Fruit fly (Drosophila melanogaster): Measurements from ENCODE around the gene CG13284.

The CG13284 gene

DNA sequence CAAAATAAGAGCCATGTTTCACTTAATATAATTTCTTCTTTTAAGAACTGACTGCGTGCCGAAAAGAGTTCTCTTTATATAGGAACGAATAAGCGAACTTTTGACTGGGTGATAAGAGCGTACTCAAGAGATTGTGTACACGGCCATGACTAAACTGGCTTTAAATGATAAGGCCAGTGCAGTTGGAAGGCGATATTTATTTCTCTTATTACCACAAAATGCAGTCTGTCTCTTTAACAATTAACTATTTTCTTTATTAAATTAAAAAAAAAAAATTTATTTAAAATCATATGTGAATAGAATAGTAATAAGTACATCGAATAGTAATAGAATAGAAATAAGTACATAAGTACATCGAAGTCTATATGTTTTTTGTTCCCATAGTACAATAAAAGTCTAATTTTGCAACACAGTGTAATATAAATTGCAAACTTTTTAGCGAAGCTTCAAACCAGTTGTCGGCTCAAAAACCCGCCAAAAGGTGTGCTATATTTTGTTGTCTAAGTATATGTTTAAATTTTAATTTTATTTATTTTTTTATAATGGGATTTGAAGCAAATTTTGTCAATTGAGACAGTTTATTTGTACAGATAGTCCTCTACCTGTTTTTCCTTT is 3.9 kb upstream of the CG13284 start, which contains the start of gene CG31810:
Gene CG31810, minus strand, starts transcription at position 51 of the 615 bp plus-strand sequence.
- TF ChIP-seq CG15336 (GFP tag; IDR thresholded peaks at IDR 0.05), result 0 out of 2 replicates have a peak, but pooled peaks have one; percentile 20
- peak; percentile 36 for TF ChIP-seq Eip78C (GFP tag)
- no peak for TF ChIP-seq ss (GFP tag; optimal IDR thresholded peaks at IDR 0.05)

DNA sequence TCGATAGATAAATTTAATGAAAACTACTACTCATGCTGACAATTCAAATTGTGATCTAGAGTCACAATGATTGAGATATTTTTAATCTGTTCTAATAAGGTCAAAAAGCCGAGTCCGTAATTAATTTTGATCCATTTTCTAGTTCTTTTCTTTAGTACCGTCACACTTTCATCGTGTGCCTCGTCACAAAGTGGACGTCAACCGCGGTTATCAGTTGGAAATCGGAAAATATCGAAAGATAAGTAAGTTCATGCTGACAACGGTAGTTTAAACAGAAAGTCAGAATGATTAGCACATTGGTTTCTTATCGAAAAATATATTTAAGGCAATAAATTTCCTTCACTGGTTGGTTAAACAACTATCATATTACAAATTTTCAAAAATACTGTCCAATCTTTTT is 1.9 kb upstream of the CG13284 start:
- TF ChIP-seq CG6276 (GFP tag; optimal IDR thresholded peaks at IDR 0.05) (no peak), Sox15 (GFP tag; optimal IDR thresholded peaks at IDR 0.05) (no peak), Ets21C (GFP tag; optimal IDR thresholded peaks at IDR 0.05) (no peak), CG34406 (GFP tag; optimal IDR thresholded peaks at IDR 0.05) (no peak), Met (GFP tag; optimal IDR thresholded peaks at IDR 0.05) (no peak), vri (GFP tag; optimal IDR thresholded peaks at IDR 0.05) (no peak), Hr4 (GFP tag; optimal IDR thresholded peaks at IDR 0.05) (no peak)

DNA sequence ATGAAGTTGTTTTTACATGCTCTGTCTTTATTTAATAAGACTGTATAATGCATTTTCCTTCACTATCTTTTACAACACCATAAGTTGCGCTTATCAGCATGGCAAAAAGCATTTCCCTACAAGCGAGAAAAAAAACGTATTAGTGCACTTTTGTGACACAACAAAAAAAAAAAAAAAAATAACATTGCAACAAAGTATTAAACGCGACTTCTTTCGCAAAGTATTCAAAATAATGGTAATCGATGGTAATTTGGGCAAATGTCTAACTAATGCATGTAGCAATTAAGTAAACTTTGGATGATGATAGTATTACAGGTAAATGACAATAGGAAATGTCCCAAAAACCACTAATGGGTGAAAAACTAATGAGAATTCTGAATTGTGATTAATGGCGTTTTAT is 568 bp downstream of the CG13284 start:
- TF ChIP-seq dsx (GFP tag; optimal IDR thresholded peaks at IDR 0.05; ENCODE audit: poor library complexity, severe bottlenecking) (peak; percentile 67), cyc (GFP tag; optimal IDR thresholded peaks at IDR 0.05) (no peak), Smox (GFP tag; optimal IDR thresholded peaks at IDR 0.05) (no peak), eg (GFP tag; IDR thresholded peaks at IDR 0.05) (no peak)

DNA sequence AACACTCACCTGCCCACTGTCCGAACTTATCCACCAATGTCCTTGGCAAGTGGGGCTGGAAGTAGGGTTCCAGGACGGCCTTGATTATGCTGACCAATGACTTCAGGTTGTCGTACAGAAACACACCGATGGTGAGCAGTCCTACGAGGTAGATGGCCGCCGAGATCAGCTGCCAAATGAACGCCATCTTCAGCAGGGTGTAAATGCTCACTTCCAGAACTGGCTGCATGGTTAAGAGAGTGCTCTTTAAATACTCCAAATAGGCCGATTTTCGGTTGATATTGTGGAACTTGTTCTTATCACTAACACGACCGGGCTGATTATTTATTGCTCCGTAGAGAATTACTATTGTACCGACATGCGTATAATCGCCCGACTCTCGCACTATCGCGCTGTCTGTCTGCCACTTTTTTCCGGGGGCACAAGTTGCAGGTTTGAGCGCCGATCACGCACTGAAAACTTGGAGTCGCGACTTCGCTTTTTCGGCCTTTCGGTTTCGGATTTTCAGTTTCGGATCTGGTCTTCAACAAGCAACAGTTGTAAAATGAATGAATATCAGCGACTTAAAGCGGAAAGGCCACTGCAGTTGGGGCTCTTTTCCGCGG is 1.7 kb downstream of the CG13284 start:
- TF ChIP-seq Smox (GFP tag; optimal IDR thresholded peaks at IDR 0.05), result no peak
- TF ChIP-seq Gug (GFP tag; IDR thresholded peaks at IDR 0.05), result no peak
- peak in 1 of 2 experiments; percentile 15 for TF ChIP-seq ss (GFP tag; optimal IDR thresholded peaks at IDR 0.05)
- peak; percentile 24; the same call in 1 of the 2 replicates for TF ChIP-seq CG15336 (GFP tag; IDR thresholded peaks at IDR 0.05)
- TF ChIP-seq Ets96B (tag; optimal IDR thresholded peaks at IDR 0.05), result no peak
- no peak for TF ChIP-seq fkh (GFP tag; optimal IDR thresholded peaks at IDR 0.05)
- no peak for TF ChIP-seq fd85E (GFP tag; optimal IDR thresholded peaks at IDR 0.05)
- TF ChIP-seq CG9139 (GFP tag; optimal IDR thresholded peaks at IDR 0.05), result no peak
- TF ChIP-seq CG10631 (GFP tag; optimal IDR thresholded peaks at IDR 0.05), result no peak

DNA sequence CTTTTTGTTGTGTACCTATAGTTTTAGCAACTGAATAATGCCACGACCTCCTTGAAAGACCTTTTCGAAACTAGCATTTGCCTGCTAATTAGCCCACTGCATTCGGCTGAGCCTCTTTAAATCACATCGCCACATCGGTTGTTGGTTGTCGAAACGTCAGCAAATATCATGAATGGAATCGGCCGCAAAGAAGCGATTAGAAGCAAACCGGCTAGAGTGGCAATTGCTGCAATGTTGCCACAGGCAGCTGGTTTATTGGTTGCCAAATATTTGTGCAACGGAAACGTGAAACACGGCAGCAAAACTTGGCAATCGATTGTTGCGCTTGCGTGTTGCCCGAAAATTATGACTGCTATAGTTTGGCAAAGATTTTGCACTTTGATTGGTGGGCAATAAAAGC is 3.3 kb downstream of the CG13284 start:
- TF ChIP-seq fd59A (GFP tag; optimal IDR thresholded peaks at IDR 0.05) (no peak), fkh (GFP tag; optimal IDR thresholded peaks at IDR 0.05) (peak; percentile 13), CG3919 (GFP tag; optimal IDR thresholded peaks at IDR 0.05) (no peak)

DNA sequence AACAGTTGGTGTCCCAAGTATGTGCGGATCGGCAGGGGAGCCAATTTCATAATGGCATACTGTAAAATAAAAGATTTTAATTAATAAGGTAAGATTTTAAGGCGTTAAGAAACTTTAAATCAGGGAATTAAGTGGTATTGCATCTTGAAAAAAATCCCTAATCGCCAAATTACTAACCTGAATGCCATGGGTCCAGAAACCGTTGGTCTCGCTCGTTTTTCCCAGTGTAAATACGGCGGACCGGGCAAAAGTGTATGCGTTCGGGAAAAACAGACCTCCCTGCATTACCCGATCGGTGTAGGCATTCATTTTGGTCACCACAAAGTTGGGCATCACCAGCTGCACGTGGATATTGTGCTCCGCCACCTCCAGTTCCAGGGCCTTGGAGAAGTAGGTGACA is 5.2 kb downstream of the CG13284 start:
- TF ChIP-seq Eip78C (GFP tag) (peak; percentile 62), dac (GFP tag; optimal IDR thresholded peaks at IDR 0.05) (no peak), CG10631 (GFP tag; optimal IDR thresholded peaks at IDR 0.05) (no peak), Sox15 (GFP tag; optimal IDR thresholded peaks at IDR 0.05) (peak; percentile 10), OdsH (GFP tag; optimal IDR thresholded peaks at IDR 0.05) (peak; percentile 42), vri (GFP tag; optimal IDR thresholded peaks at IDR 0.05) (no peak), Hr38 (GFP tag; optimal IDR thresholded peaks at IDR 0.05) (no peak), CG11902 (GFP tag; optimal IDR thresholded peaks at IDR 0.05) (no peak), CG6808 (GFP tag; optimal IDR thresholded peaks at IDR 0.05) (no peak), Eip75B (GFP tag; optimal IDR thresholded peaks at IDR 0.05) (no peak), CG11294 (GFP tag; IDR thresholded peaks at IDR 0.05) (no peak), CG6276 (GFP tag; optimal IDR thresholded peaks at IDR 0.05) (peak; percentile 48), CG8319 (GFP tag; optimal IDR thresholded peaks at IDR 0.05) (no peak), CG32006 (GFP tag; optimal IDR thresholded peaks at IDR 0.05) (peak; percentile 21), Sox14 (GFP tag; optimal IDR thresholded peaks at IDR 0.05) (peak; percentile 39), CG31627 (GFP tag; optimal IDR thresholded peaks at IDR 0.05) (peak; percentile 46), Ets96B (tag; optimal IDR thresholded peaks at IDR 0.05) (no peak), lz (GFP tag; optimal IDR thresholded peaks at IDR 0.05) (peak; percentile 47), CG3032 (tag; optimal IDR thresholded peaks at IDR 0.05) (no peak), Eip93F (GFP tag; optimal IDR thresholded peaks at IDR 0.05) (no peak), CG4318 (GFP tag; optimal IDR thresholded peaks at IDR 0.05) (no peak), net (GFP tag; optimal IDR thresholded peaks at IDR 0.05) (peak; percentile 41), salr (GFP tag; optimal IDR thresholded peaks at IDR 0.05) (no peak), CG3919 (GFP tag; optimal IDR thresholded peaks at IDR 0.05) (peak; percentile 50), Met (GFP tag; optimal IDR thresholded peaks at IDR 0.05) (peak; percentile 68), Lpt (GFP tag; optimal IDR thresholded peaks at IDR 0.05) (no peak)
